Worm (Caenorhabditis elegans) whole organism, late embryonic: ENCODE data around the gene F09D12.2.

ENCODE experiments used
- C08G9.2 ChIP-seq: sonication (generic microtip); optimal IDR thresholded peaks from 2 replicates; lab custom pipeline; 2016; ENCODE audit warnings: mild to moderate bottlenecking, missing genetic modification characterization, moderate library complexity, missing compliant biosample characterization
- K09A11.1 ChIP-seq: sonication (generic microtip); optimal IDR thresholded peaks from 2 replicates; lab custom pipeline; 2017; ENCODE audit warnings: antibody characterized with exemption, mild to moderate bottlenecking, missing genetic modification characterization, missing compliant biosample characterization; ENCODE audit not compliant: insufficient read depth
- T23F11.4 ChIP-seq: fragments of 200-800 bp; sonication (Bioruptor generic); optimal IDR thresholded peaks from 2 replicates; lab custom pipeline; 2018; ENCODE audit warnings: mild to moderate bottlenecking, missing genetic modification characterization, missing compliant biosample characterization
- ahr-1 ChIP-seq: sonication (generic microtip); optimal IDR thresholded peaks from 2 replicates; lab custom pipeline; 2016; ENCODE audit warnings: missing genetic modification characterization, missing compliant biosample characterization
- ceh-14 ChIP-seq: sonication (generic microtip); optimal IDR thresholded peaks from 2 replicates; lab custom pipeline; 2016; ENCODE audit warnings: missing genotype, missing genetic modification characterization, missing compliant biosample characterization
- ceh-19 ChIP-seq: fragments of 200-800 bp; sonication (Bioruptor generic); optimal IDR thresholded peaks from 2 replicates; lab custom pipeline; 2018; ENCODE audit warnings: mild to moderate bottlenecking, missing genetic modification characterization, missing compliant biosample characterization
- ceh-2 ChIP-seq: sonication (generic microtip); optimal IDR thresholded peaks from 2 replicates; lab custom pipeline; 2016; ENCODE audit warnings: missing genotype, missing genetic modification characterization, missing compliant biosample characterization
- ceh-30 ChIP-seq: fragments of 150-350 bp; optimal IDR thresholded peaks from 2 replicates; lab custom pipeline; 2014; ENCODE audit warnings: missing biosample characterization, missing genetic modification characterization
- ceh-31 ChIP-seq: sonication (generic microtip); optimal IDR thresholded peaks from 2 replicates; lab custom pipeline; 2016; ENCODE audit warnings: missing genetic modification characterization, missing compliant biosample characterization
- ceh-34 ChIP-seq: sonication (generic microtip); optimal IDR thresholded peaks from 2 replicates; lab custom pipeline; 2016; ENCODE audit warnings: mild to moderate bottlenecking, missing genetic modification characterization, missing compliant biosample characterization
- ceh-48 ChIP-seq: sonication (generic microtip); optimal IDR thresholded peaks from 2 replicates; lab custom pipeline; 2016; ENCODE audit warnings: missing genetic modification characterization, inconsistent platforms, missing compliant biosample characterization
- ceh-6 ChIP-seq: fragments of 200-800 bp; sonication (Bioruptor generic); optimal IDR thresholded peaks from 2 replicates; lab custom pipeline; 2018; ENCODE audit warnings: mild to moderate bottlenecking, missing genetic modification characterization, missing compliant biosample characterization
- dve-1 ChIP-seq: sonication (generic microtip); optimal IDR thresholded peaks from 2 replicates; lab custom pipeline; 2017; ENCODE audit warnings: antibody characterized with exemption, mild to moderate bottlenecking, missing genetic modification characterization, missing compliant biosample characterization
- elt-2 ChIP-seq: sonication (generic microtip); optimal IDR thresholded peaks from 2 replicates; lab custom pipeline; 2016; ENCODE audit warnings: missing genetic modification reagents, missing genetic modification characterization, missing compliant biosample characterization
- fax-1 ChIP-seq: sonication (generic microtip); optimal IDR thresholded peaks from 2 replicates; lab custom pipeline; 2016; ENCODE audit warnings: missing genotype, missing genetic modification characterization, missing compliant biosample characterization
- fkh-10 ChIP-seq: fragments of 150-350 bp; optimal IDR thresholded peaks from 2 replicates; lab custom pipeline; 2014; ENCODE audit warnings: missing biosample characterization, missing genetic modification reagents, missing genetic modification characterization
- fkh-6 ChIP-seq: sonication (generic microtip); optimal IDR thresholded peaks from 2 replicates; lab custom pipeline; 2016; ENCODE audit warnings: missing genetic modification characterization, missing compliant biosample characterization
- hlh-15 ChIP-seq: sonication (generic microtip); optimal IDR thresholded peaks from 2 replicates; lab custom pipeline; 2016; ENCODE audit warnings: missing genetic modification characterization, missing compliant biosample characterization
- lim-6 ChIP-seq: sonication (generic microtip); optimal IDR thresholded peaks from 2 replicates; lab custom pipeline; 2016; ENCODE audit warnings: missing genetic modification characterization, missing compliant biosample characterization
- mec-3 ChIP-seq: sonication (generic microtip); optimal IDR thresholded peaks from 2 replicates; lab custom pipeline; 2016; ENCODE audit warnings: borderline replicate concordance, missing genetic modification characterization, missing compliant biosample characterization
- nfya-1 ChIP-seq: sonication (generic microtip); optimal IDR thresholded peaks from 2 replicates; lab custom pipeline; 2017; ENCODE audit warnings: missing genetic modification characterization, mild to moderate bottlenecking, missing compliant biosample characterization, antibody characterized with exemption, moderate library complexity
- nhr-11 ChIP-seq: fragments of 150-350 bp; optimal IDR thresholded peaks from 2 replicates; lab custom pipeline; 2014; ENCODE audit warnings: missing biosample characterization, missing genetic modification characterization
- nhr-232 ChIP-seq: sonication (generic microtip); optimal IDR thresholded peaks from 2 replicates; lab custom pipeline; 2016; ENCODE audit warnings: missing genetic modification characterization, missing compliant biosample characterization
- npax-4 ChIP-seq: sonication (generic microtip); optimal IDR thresholded peaks from 2 replicates; lab custom pipeline; 2016; ENCODE audit warnings: missing genetic modification characterization, missing compliant biosample characterization
- odd-2 ChIP-seq: sonication (generic microtip); optimal IDR thresholded peaks from 2 replicates; lab custom pipeline; 2017; ENCODE audit warnings: antibody characterized with exemption, mild to moderate bottlenecking, missing genetic modification characterization, missing compliant biosample characterization
- pat-9 ChIP-seq: fragments of 200-800 bp; sonication (Bioruptor generic); optimal IDR thresholded peaks from 2 replicates; lab custom pipeline; 2018; ENCODE audit warnings: mild to moderate bottlenecking, missing genetic modification characterization, moderate library complexity, missing compliant biosample characterization
- pax-1 ChIP-seq: fragments of 150-350 bp; optimal IDR thresholded peaks from 2 replicates; lab custom pipeline; 2014; ENCODE audit warnings: missing biosample characterization, missing genetic modification characterization
- pha-2 ChIP-seq: sonication (generic microtip); optimal IDR thresholded peaks from 2 replicates; lab custom pipeline; 2017; ENCODE audit warnings: mild to moderate bottlenecking, missing genetic modification characterization, missing compliant biosample characterization
- pha-4 ChIP-seq: fragments of 150-350 bp; optimal IDR thresholded peaks from 2 replicates; lab custom pipeline; 2018; ENCODE audit warnings: missing biosample characterization, missing genetic modification reagents, missing genetic modification characterization
- pqm-1 ChIP-seq: sonication (generic microtip); optimal IDR thresholded peaks from 2 replicates; lab custom pipeline; 2016; ENCODE audit warnings: missing genetic modification characterization, missing compliant biosample characterization
- ref-2 ChIP-seq: sonication (generic microtip); optimal IDR thresholded peaks from 2 replicates; lab custom pipeline; 2016; ENCODE audit warnings: missing genetic modification characterization, missing compliant biosample characterization
- sox-2 ChIP-seq: fragments of 200-800 bp; sonication (Bioruptor generic); IDR thresholded peaks from 2 replicates; pipeline ENCODE4 v1.3.6; 2022; ENCODE audit warnings: missing genetic modification reagents, missing genetic modification characterization, missing compliant biosample characterization
- syd-9 ChIP-seq: sonication (generic microtip); optimal IDR thresholded peaks from 2 replicates; lab custom pipeline; 2016; ENCODE audit warnings: mild to moderate bottlenecking, missing genetic modification characterization, moderate library complexity, missing compliant biosample characterization
- tbx-2 ChIP-seq: sonication (generic microtip); optimal IDR thresholded peaks from 2 replicates; lab custom pipeline; 2016; ENCODE audit warnings: missing genetic modification characterization, missing compliant biosample characterization
- tbx-7 ChIP-seq: sonication (generic microtip); optimal IDR thresholded peaks from 2 replicates; lab custom pipeline; 2016; ENCODE audit warnings: missing genotype, missing genetic modification characterization, missing compliant biosample characterization
- ttx-3 ChIP-seq: sonication (generic microtip); optimal IDR thresholded peaks from 2 replicates; lab custom pipeline; 2016; ENCODE audit warnings: missing genetic modification reagents, missing genetic modification characterization, missing compliant biosample characterization
- unc-42 ChIP-seq: sonication (generic microtip); optimal IDR thresholded peaks from 2 replicates; lab custom pipeline; 2016; ENCODE audit warnings: missing genotype, missing genetic modification characterization, missing compliant biosample characterization
- unc-55 ChIP-seq: sonication (generic microtip); optimal IDR thresholded peaks from 2 replicates; lab custom pipeline; 2017; ENCODE audit warnings: missing biosample characterization, missing genetic modification reagents, missing genetic modification characterization
- unc-86 ChIP-seq: sonication (generic microtip); optimal IDR thresholded peaks from 2 replicates; lab custom pipeline; 2016; ENCODE audit warnings: missing genetic modification characterization, missing compliant biosample characterization
- zip-5 ChIP-seq: sonication (generic microtip); optimal IDR thresholded peaks from 2 replicates; lab custom pipeline; 2016; ENCODE audit warnings: missing genetic modification characterization, missing compliant biosample characterization
- ztf-16 ChIP-seq: sonication (generic microtip); optimal IDR thresholded peaks from 2 replicates; lab custom pipeline; 2017; ENCODE audit warnings: missing genetic modification characterization, missing compliant biosample characterization

The F09D12.2 gene

DNA sequence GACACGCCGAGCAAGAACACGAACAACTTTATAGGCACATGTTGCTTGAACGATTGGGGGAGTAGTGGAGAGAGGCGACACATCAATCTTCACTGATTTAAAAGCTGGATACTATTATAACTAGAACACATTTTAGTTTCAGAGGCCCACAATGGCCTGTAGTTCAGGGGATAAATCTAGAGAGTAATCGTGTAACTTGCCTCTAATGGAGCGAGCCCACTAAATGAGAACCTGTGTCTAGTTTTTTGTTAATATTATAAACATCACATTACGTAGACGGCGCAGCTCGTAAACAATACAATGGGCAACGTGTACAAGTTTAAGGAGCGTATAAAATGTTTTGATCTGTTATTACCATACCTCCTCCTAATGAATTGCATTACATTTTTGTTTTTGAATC lies 613 bp upstream of the F09D12.2 start, which contains the start of gene F58E2.5:
Gene F58E2.5, plus strand, starts transcription at position 301 of the 400 bp plus-strand sequence.
- TF ChIP-seq npax-4 (tag; lab: Kevin White, UChicago), result no peak

DNA sequence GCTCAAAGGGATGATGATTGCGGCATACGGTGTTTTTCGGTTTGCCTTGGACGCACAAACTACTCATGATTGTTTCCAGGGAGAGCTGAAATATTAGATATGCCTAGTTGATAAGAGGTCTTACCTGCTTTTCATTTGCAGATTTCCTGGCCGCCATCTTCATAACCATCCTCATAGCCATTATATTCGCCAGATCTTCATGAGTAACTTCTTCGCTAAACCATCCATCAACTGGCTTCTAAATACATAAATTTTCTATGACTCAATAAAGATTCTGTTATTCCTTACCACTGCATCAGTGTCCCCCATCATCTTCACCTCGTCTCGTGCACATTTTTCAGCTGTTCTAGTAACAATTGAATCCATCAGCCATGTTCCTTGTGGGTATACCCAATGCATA lies 1.5 kb downstream of the F09D12.2 start:
- TF ChIP-seq ceh-31 (no peak), ttx-3 (tag; lab: Kevin White, UChicago) (no peak), mec-3 (tag; lab: Kevin White, UChicago) (no peak), elt-2 (tag; lab: Kevin White, UChicago) (no peak), unc-86 (tag; lab: Kevin White, UChicago) (no peak)
- TF ChIP-seq, all 69 proteins: peak for 0

ce11 chrIV:3440848-3441247 lies 3.2 kb downstream of the F09D12.2 start, which contains the start of gene grd-10:
grd-10 (plus strand) TSS chrIV:3441055.
- TF ChIP-seq unc-42 (tag; lab: Kevin White, UChicago) (no peak), pqm-1 (tag; lab: Kevin White, UChicago) (no peak), ceh-30 (no peak), tbx-2 (tag; lab: Kevin White, UChicago) (no peak), sox-2 (GFP tag; lab: Robert Waterston, UW) (no peak), zip-5 (tag; lab: Kevin White, UChicago) (no peak), fkh-6 (tag; lab: Kevin White, UChicago) (no peak), fax-1 (tag; lab: Kevin White, UChicago) (no peak), ceh-6 (GFP tag; lab: Kevin White, UChicago) (no peak), nhr-232 (no peak), pax-1 (tag; lab: Kevin White, UChicago) (no peak), tbx-7 (tag; lab: Kevin White, UChicago) (no peak), npax-4 (tag; lab: Kevin White, UChicago) (no peak), ceh-48 (no peak), unc-55 (no peak), T23F11.4 (GFP tag; lab: Kevin White, UChicago) (no peak), ceh-19 (GFP tag; lab: Kevin White, UChicago) (no peak), fkh-10 (GFP tag; lab: Kevin White, UChicago) (no peak), ceh-34 (tag; lab: Kevin White, UChicago) (no peak), nfya-1 (tag; lab: Kevin White, UChicago) (no peak)

DNA sequence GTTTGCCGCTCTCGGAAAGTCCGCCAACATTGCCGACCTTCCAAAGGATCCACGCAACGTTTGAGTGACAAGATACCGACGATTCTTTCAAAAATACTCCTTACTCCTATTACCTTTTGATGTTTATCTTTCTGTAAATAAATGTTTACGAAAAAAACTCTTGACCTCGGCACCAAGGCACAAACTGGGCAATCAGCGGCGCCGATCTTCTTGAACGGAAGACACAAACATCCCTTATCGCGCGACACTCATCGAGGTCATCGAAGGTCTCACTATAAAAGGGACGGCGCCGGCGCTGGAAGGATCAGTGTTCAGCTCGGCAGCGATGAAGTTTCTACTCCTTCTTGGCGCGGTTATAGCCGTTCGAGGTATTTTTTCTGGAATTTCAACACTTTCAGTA lies 4.6 kb downstream of the F09D12.2 start, which contains the start of gene grd-3:
Gene grd-3, plus strand, starts transcription at position 302 of the 400 bp plus-strand sequence.
- no peak for TF ChIP-seq lim-6 (tag; lab: Kevin White, UChicago)
- TF ChIP-seq T23F11.4 (GFP tag; lab: Kevin White, UChicago), result no peak
- TF ChIP-seq hlh-15 (tag; lab: Kevin White, UChicago), result no peak
- TF ChIP-seq ceh-2 (tag; lab: Kevin White, UChicago), result no peak
- TF ChIP-seq ceh-19 (GFP tag; lab: Kevin White, UChicago), result no peak
- TF ChIP-seq odd-2 (tag; lab: Kevin White, UChicago), result no peak
- TF ChIP-seq ceh-34 (tag; lab: Kevin White, UChicago), result no peak

DNA sequence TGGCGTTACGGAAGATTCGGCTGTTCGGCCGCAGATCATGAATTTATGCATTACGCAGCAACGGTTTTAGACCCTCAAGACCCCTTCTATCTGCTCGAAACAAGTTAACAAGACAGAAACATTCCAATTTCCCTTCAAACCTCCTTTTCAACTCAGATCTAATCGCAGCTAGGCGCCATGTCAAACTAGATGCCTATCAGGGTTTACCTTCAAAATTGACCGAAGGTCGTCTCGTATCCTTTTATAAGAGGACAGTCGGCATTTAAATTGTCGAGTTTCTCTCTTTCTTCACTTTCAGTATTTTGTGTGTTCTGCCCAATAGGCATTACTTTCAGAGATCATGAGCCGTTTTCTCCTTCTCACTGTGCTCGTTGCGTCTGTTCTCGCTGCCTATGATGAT lies 6.0 kb downstream of the F09D12.2 start, which contains the start of gene grd-13:
Gene grd-13, plus strand, starts transcription at position 291 of the 400 bp plus-strand sequence.
- TF ChIP-seq ahr-1 (tag; lab: Kevin White, UChicago), result no peak
- no peak for TF ChIP-seq C08G9.2 (tag; lab: Kevin White, UChicago)
- no peak for TF ChIP-seq ceh-34 (tag; lab: Kevin White, UChicago)
- TF ChIP-seq dve-1 (tag; lab: Kevin White, UChicago), result no peak
- TF ChIP-seq mec-3 (tag; lab: Kevin White, UChicago), result no peak
- no peak for TF ChIP-seq syd-9 (tag; lab: Kevin White, UChicago)
- no peak for TF ChIP-seq ceh-14 (tag; lab: Kevin White, UChicago)
- no peak for TF ChIP-seq pat-9 (tag; lab: Kevin White, UChicago)
- TF ChIP-seq ref-2 (tag; lab: Kevin White, UChicago), result no peak
- no peak for TF ChIP-seq ztf-16
- TF ChIP-seq pha-2, result no peak
- TF ChIP-seq nhr-11 (tag; lab: Kevin White, UChicago), result no peak
- TF ChIP-seq pha-4 (tag; lab: Kevin White, UChicago), result no peak
- TF ChIP-seq K09A11.1 (tag; lab: Kevin White, UChicago), result no peak
